Fruit fly (Drosophila melanogaster): ENCODE data around the gene CG34393.
A peak's percentile ranks its signal among the peaks of the same experiment; 100 is the strongest.
"Not testable (repeated sequence)": the region's sequence is repeated elsewhere in the genome, so short reads cannot be mapped to it uniquely, and the experiment has no call there.

The CG34393 gene

DNA sequence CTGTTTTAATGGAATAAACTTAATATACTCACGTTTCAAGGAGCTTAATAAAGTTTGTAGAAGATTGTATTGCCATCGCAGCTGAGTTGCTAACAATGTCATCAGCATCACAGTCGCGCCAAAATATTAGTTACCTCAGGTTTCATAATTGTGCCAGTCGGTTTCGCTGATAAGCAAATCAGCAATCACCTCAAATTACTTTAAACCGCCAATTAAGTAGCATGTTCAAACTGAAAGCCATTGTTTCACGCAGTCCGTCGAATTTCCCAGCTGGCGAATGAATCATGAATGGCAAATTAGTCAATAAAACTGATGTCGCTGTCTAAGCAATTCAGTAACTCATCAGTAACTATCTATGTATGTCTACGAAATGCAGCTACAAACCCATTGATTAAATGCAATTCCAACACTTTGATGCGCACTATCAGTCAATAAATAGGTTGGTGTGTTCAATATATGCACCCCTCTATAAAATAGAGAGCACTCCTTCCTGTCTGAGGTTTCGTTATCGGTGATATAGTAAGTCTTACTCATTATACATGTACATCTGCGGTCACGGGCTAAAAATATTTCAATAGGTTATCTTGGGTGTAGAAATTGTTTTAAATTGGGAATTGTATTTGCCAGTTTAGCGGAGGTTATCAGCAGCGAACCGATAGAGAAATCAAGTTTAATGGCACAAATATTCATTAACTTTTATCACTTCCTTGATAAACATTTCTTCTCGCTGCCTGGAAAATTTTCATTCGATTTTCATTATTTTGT, 35.9 kb downstream of the CG34393 start:
- TF ChIP-seq Hr83 (GFP tag; optimal IDR thresholded peaks at IDR 0.05; ENCODE audit: poor library complexity, severe bottlenecking), result no peak
- no peak for TF ChIP-seq rgr (GFP tag; optimal IDR thresholded peaks at IDR 0.05)
- no peak for TF ChIP-seq Dfd (GFP tag; optimal IDR thresholded peaks at IDR 0.05)
- no peak for TF ChIP-seq Hr78 (GFP tag; optimal IDR thresholded peaks at IDR 0.05)
- TF ChIP-seq N (GFP tag; optimal IDR thresholded peaks at IDR 0.05), result no peak
- no peak for TF ChIP-seq Jra (GFP tag; optimal IDR thresholded peaks at IDR 0.05)
- TF ChIP-seq CG32264 (GFP tag; optimal IDR thresholded peaks at IDR 0.05), result no peak
- no peak for TF ChIP-seq br (GFP tag; optimal IDR thresholded peaks at IDR 0.05)
- no peak for TF ChIP-seq usp (GFP tag; optimal IDR thresholded peaks at IDR 0.05)

DNA sequence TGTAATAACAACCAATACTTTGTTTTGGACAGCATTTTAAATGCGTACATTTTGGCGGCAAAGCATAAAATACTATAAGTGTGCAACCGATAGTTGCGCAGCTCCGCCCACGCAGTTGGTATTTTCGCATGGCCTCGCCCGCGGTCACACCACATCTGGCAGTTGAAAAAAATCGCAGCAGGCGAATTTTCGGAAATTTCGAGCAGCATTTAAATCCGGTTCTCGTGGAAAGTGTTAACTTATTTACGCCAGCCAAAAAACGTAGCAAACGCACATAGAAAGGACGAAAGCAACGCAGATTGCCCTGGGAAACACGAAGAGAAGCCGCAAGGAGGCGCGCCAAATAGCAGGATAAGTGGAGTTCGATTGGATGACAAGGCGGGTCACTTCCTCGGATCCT, 36.8 kb downstream of the CG34393 start, which contains the start of gene Hydr2:
Gene Hydr2, plus strand, starts transcription at position 156 of the 400 bp plus-strand sequence.
- not testable (repeated sequence) for TF ChIP-seq sv, lola, sage (GFP tag; optimal IDR thresholded peaks at IDR 0.05)

DNA sequence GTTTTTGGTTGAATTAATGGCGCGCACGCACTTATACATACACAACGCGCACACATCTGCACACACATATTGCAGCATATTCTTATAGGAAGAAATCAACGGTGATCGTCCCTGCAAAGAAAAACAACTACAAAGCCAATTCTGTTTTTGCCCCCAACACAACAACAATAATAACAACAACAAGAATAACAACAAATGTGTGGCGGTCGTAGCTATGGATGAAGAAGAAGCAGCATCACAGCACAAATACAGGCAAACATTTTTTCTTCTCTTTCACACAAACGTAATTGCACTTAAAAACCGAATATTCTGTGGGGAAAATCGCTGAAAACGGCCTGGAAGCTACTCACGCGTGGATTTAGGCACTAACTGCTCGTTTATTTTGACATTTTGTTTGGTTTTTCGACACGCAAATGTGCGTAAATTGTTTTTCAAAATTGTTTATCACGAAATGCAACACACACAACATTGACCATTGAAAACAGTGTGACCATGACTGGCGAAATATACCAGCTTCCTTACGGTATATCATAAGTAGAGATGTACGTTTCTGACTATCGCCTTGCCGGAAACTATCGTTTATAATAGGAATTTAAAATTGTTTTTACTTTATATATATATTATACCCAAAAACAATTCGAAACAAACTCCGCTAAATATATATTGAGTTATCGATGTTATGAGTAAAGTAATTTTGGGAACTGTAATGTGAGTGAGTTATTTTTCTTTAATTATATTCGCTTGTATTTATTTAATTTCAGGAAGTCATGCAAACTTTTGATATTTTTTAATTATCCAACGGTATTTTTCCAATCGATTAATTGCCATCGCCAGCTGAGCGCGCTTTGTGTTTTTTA, 40.9 kb downstream of the CG34393 start, which contains the start of the genes Mad and gkt:
Gene Mad, minus strand, starts transcription at position 500 of the 857 bp plus-strand sequence.
Gene gkt, plus strand, starts transcription at position 807 of the 857 bp plus-strand sequence.
- TF ChIP-seq dsf (GFP tag; optimal IDR thresholded peaks at IDR 0.05; ENCODE audit: borderline replicate concordance) (no peak), jim (GFP tag; optimal IDR thresholded peaks at IDR 0.05) (no peak), Myc (optimal IDR thresholded peaks at IDR 0.05) (no peak), foxo (GFP tag; optimal IDR thresholded peaks at IDR 0.05) (peak in 1 of 2 experiments; percentile 21), CG9705 (GFP tag; optimal IDR thresholded peaks at IDR 0.05) (no peak), HLH106 (tag; optimal IDR thresholded peaks at IDR 0.05) (peak; percentile 16), N (GFP tag; optimal IDR thresholded peaks at IDR 0.05) (peak; percentile 17), Rel (GFP tag; optimal IDR thresholded peaks at IDR 0.05) (no peak), Rel (tag; optimal IDR thresholded peaks at IDR 0.05) (no peak)

DNA sequence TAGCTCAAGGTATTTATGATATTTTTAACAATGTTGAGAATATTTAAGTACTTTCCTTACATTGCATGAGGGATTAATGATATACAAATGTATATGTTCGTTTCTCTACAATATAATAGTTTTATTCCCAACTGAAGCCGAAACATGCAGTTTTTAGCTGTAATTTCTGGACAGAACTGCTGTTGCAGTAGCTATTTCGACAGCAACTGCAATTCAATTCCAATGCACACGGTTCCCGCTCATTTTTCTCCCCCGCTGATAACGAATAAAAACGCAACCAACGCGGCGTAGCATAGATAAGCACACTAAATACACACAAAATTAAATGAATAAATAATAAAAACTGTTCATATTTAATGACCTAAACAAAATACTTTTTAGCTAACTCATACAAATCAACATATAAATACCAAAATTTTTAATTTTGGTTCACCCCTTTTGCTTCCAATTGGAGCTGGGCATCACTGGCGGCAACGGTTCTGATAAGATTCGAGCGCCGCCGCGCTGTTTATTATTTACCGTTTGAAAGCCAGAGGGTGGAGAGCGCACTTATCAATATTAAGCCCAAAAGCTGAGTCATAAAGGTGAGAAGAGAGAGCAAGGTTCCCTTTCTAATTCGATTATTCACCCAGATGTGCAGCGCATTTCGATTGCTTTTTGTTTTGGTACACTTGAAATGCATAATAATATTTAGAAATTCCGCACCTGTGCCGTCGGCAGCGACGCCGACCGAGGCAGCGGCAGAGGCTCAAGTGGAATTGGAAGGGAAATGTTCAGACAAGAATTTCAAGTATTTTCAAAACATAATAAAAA, 41.8 kb downstream of the CG34393 start:
- peak; percentile 19 for TF ChIP-seq Hnf4 (GFP tag; optimal IDR thresholded peaks at IDR 0.05)
- TF ChIP-seq Abd-B (GFP tag; optimal IDR thresholded peaks at IDR 0.05), result no peak
- no peak for TF ChIP-seq dmrt93B (GFP tag; optimal IDR thresholded peaks at IDR 0.05)
- peak; percentile 42 for TF ChIP-seq h (GFP tag; optimal IDR thresholded peaks at IDR 0.05)
- TF ChIP-seq Vsx2 (GFP tag; optimal IDR thresholded peaks at IDR 0.05; ENCODE audit: partially characterized antibody), result no peak
- TF ChIP-seq lola (GFP tag; optimal IDR thresholded peaks at IDR 0.05), result no peak
- peak; percentile 55 for TF ChIP-seq Myc (optimal IDR thresholded peaks at IDR 0.05)
- peak; percentile 19 for TF ChIP-seq br (GFP tag; optimal IDR thresholded peaks at IDR 0.05)
- TF ChIP-seq OdsH (GFP tag; optimal IDR thresholded peaks at IDR 0.05), result peak; percentile 38
- TF ChIP-seq sv (GFP tag; optimal IDR thresholded peaks at IDR 0.05), result no peak
- TF ChIP-seq GATAd (GFP tag; optimal IDR thresholded peaks at IDR 0.05), result peak; percentile 35
- no peak for TF ChIP-seq CG9705 (GFP tag; optimal IDR thresholded peaks at IDR 0.05)
- no peak for TF ChIP-seq Dfd (GFP tag; optimal IDR thresholded peaks at IDR 0.05)
- no peak for TF ChIP-seq Dif (GFP tag; optimal IDR thresholded peaks at IDR 0.05; ENCODE audit: partially characterized antibody)
- no peak for TF ChIP-seq pan (optimal IDR thresholded peaks at IDR 0.05)
- peak; percentile 39 for TF ChIP-seq Rel (GFP tag; optimal IDR thresholded peaks at IDR 0.05)
- no peak for TF ChIP-seq Rel (tag; optimal IDR thresholded peaks at IDR 0.05)
- TF ChIP-seq woc (GFP tag; optimal IDR thresholded peaks at IDR 0.05), result peak; percentile 36
- TF ChIP-seq tai (GFP tag; optimal IDR thresholded peaks at IDR 0.05), result no peak
- TF ChIP-seq Jra (GFP tag; optimal IDR thresholded peaks at IDR 0.05), result no peak
- TF ChIP-seq usp (GFP tag; optimal IDR thresholded peaks at IDR 0.05), result no peak
- TF ChIP-seq sage (GFP tag; optimal IDR thresholded peaks at IDR 0.05), result peak; percentile 37
- no peak for TF ChIP-seq psq (GFP tag; optimal IDR thresholded peaks at IDR 0.05)
- no peak for TF ChIP-seq Sp1 (GFP tag; optimal IDR thresholded peaks at IDR 0.05)
- peak in 1 of 2 experiments; percentile 41 for TF ChIP-seq foxo (GFP tag; optimal IDR thresholded peaks at IDR 0.05)
- peak; percentile 38 for TF ChIP-seq rgr (GFP tag; optimal IDR thresholded peaks at IDR 0.05)
- TF ChIP-seq Hr83 (GFP tag; optimal IDR thresholded peaks at IDR 0.05; ENCODE audit: poor library complexity, severe bottlenecking), result no peak
- peak; percentile 23 for TF ChIP-seq fru (GFP tag; optimal IDR thresholded peaks at IDR 0.05)
- peak; percentile 31 for TF ChIP-seq HLH106 (tag; optimal IDR thresholded peaks at IDR 0.05)

Data from whole organism, wandering third instar larva.